Worm (Caenorhabditis elegans): ENCODE data around the gene zipt-9.

- TF ChIP-seq scrt-1 (GFP tag; IDR thresholded peaks at IDR 0.05), result no peak
- TF ChIP-seq ama-1 (optimal IDR thresholded peaks at IDR 0.05), result no peak
- no peak for TF ChIP-seq hmg-4 (GFP tag; optimal IDR thresholded peaks at IDR 0.05)
These were observed 48.6 kb downstream of the zipt-9 start for ce11 chrV:13666460-13666859.
